Worm (Caenorhabditis elegans): Measurements from ENCODE around the gene aman-2.

Gene aman-2

DNA sequence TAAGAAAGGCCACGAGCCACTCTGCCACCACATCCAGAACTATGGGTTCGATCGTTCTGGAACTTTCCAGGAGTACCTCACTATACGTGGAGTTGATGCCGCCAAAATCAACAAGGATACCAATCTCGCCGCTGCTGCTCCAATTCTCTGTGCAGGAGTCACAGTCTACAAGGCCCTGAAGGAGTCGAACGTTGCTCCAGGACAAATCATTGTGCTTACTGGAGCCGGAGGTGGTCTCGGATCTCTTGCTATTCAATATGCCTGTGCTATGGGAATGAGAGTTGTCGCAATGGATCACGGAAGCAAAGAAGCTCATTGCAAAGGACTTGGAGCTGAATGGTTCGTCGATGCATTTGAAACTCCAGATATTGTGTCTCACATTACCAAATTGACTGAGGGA, 44.4 kb downstream of the aman-2 start:
- TF ChIP-seq lin-39 (tag; optimal IDR thresholded peaks at IDR 0.05): no peak
- TF ChIP-seq ztf-4 (tag; optimal IDR thresholded peaks at IDR 0.05): no peak
- no peak for TF ChIP-seq nhr-237 (tag; optimal IDR thresholded peaks at IDR 0.05)
- no peak for TF ChIP-seq zag-1 (tag; optimal IDR thresholded peaks at IDR 0.05)
- TF ChIP-seq mml-1 (tag; optimal IDR thresholded peaks at IDR 0.05): no peak
- no peak for TF ChIP-seq ceh-28 (tag; optimal IDR thresholded peaks at IDR 0.05)
- TF ChIP-seq nhr-67 (tag; optimal IDR thresholded peaks at IDR 0.05): no peak
- TF ChIP-seq lsy-12 (tag; optimal IDR thresholded peaks at IDR 0.05): no peak
- no peak for TF ChIP-seq unc-62 (GFP tag; optimal IDR thresholded peaks at IDR 0.05)
- no peak for TF ChIP-seq unc-39 (tag; optimal IDR thresholded peaks at IDR 0.05)
- TF ChIP-seq tbx-2 (tag; optimal IDR thresholded peaks at IDR 0.05): no peak
- no peak for TF ChIP-seq aly-2 (tag; optimal IDR thresholded peaks at IDR 0.05)
- peak; percentile 16 for TF ChIP-seq nhr-43 (tag; optimal IDR thresholded peaks at IDR 0.05; ENCODE audit: poor library complexity, severe bottlenecking)
- TF ChIP-seq snpc-4 (tag; optimal IDR thresholded peaks at IDR 0.05): no peak
- TF ChIP-seq elt-3 (tag; optimal IDR thresholded peaks at IDR 0.05): no peak
- TF ChIP-seq ama-1 (optimal IDR thresholded peaks at IDR 0.05): peak; percentile 97

DNA sequence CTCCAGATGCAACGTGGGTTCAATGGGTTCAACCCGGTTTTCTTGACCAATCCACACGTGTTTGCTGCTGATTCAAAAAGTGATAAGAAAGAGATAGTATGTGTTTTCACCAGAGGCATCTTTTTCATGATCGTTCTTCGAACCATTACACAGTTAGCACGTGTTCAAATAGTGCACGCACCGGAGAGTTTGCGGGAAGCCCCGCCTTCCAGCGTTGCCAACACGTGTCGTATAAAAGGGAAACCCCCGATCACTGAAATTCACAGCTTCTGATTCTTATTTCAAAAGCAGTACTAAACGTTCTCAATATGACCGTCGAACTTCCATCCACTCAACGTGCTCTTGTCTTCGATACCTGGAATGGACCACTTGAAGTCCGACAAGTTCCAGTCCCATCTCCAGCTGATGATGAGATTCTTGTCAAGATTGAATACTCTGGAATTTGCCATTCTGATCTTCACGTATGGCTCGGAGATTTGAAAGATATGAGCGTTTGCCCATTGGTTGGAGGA, 45.0 kb downstream of the aman-2 start, which contains the start of gene adh-1:
TSS of gene adh-1 (plus strand) at position 261 of the 512 bp plus-strand sequence.
- TF ChIP-seq ceh-28 (tag; optimal IDR thresholded peaks at IDR 0.05) (peak; percentile 44), elt-3 (tag; optimal IDR thresholded peaks at IDR 0.05) (peak in 1 of 3 experiments; percentile 25), aly-2 (tag; optimal IDR thresholded peaks at IDR 0.05) (no peak), egl-5 (tag; optimal IDR thresholded peaks at IDR 0.05) (no peak), jun-1 (tag; optimal IDR thresholded peaks at IDR 0.05) (peak; percentile 96), pha-4 (tag; optimal IDR thresholded peaks at IDR 0.05) (peak; percentile 70), fkh-2 (tag; optimal IDR thresholded peaks at IDR 0.05) (no peak), unc-62 (GFP tag; optimal IDR thresholded peaks at IDR 0.05) (no peak), ZK546.5 (tag; optimal IDR thresholded peaks at IDR 0.05) (no peak), nhr-23 (tag; optimal IDR thresholded peaks at IDR 0.05) (peak; percentile 76), ztf-11 (tag; optimal IDR thresholded peaks at IDR 0.05) (no peak), elt-2 (tag; optimal IDR thresholded peaks at IDR 0.05) (peak; percentile 47), sea-2 (GFP tag; optimal IDR thresholded peaks at IDR 0.05) (no peak), nhr-76 (tag; optimal IDR thresholded peaks at IDR 0.05) (peak; percentile 22), tbx-2 (tag; optimal IDR thresholded peaks at IDR 0.05) (peak; percentile 33), nhr-25 (tag; optimal IDR thresholded peaks at IDR 0.05) (peak; percentile 10), pqm-1 (tag; optimal IDR thresholded peaks at IDR 0.05) (peak; percentile 98), hmg-11 (tag; optimal IDR thresholded peaks at IDR 0.05) (no peak), mml-1 (tag; optimal IDR thresholded peaks at IDR 0.05) (peak; percentile 26), daf-12 (tag; optimal IDR thresholded peaks at IDR 0.05) (no peak), nhr-67 (tag; optimal IDR thresholded peaks at IDR 0.05) (no peak), nhr-11 (tag; optimal IDR thresholded peaks at IDR 0.05) (no peak), nhr-77 (tag; optimal IDR thresholded peaks at IDR 0.05) (no peak), ceh-9 (tag; optimal IDR thresholded peaks at IDR 0.05) (no peak), skn-1 (tag; optimal IDR thresholded peaks at IDR 0.05) (no peak), fkh-10 (GFP tag; optimal IDR thresholded peaks at IDR 0.05) (no peak), nhr-12 (tag; optimal IDR thresholded peaks at IDR 0.05) (no peak), ama-1 (optimal IDR thresholded peaks at IDR 0.05) (peak; percentile 96), ceh-82 (tag; optimal IDR thresholded peaks at IDR 0.05) (no peak), mdl-1 (tag; optimal IDR thresholded peaks at IDR 0.05) (peak; percentile 94), ztf-4 (tag; optimal IDR thresholded peaks at IDR 0.05) (peak; percentile 20), snpc-4 (tag; optimal IDR thresholded peaks at IDR 0.05) (no peak), elt-1 (tag; optimal IDR thresholded peaks at IDR 0.05) (no peak), zag-1 (tag; optimal IDR thresholded peaks at IDR 0.05) (no peak), nfya-1 (tag; optimal IDR thresholded peaks at IDR 0.05; ENCODE audit: insufficient read depth) (peak; percentile 59), lin-39 (tag; optimal IDR thresholded peaks at IDR 0.05) (no peak), nhr-237 (tag; optimal IDR thresholded peaks at IDR 0.05) (no peak), ceh-16 (tag; optimal IDR thresholded peaks at IDR 0.05) (no peak), nhr-28 (tag; optimal IDR thresholded peaks at IDR 0.05) (no peak), unc-39 (tag; optimal IDR thresholded peaks at IDR 0.05) (no peak), R02D3.7 (tag; optimal IDR thresholded peaks at IDR 0.05) (no peak), lin-15B (tag; optimal IDR thresholded peaks at IDR 0.05) (no peak), egl-27 (tag; optimal IDR thresholded peaks at IDR 0.05) (no peak), lsy-12 (tag; optimal IDR thresholded peaks at IDR 0.05) (no peak), eor-1 (tag; optimal IDR thresholded peaks at IDR 0.05) (no peak), nhr-43 (tag; optimal IDR thresholded peaks at IDR 0.05; ENCODE audit: poor library complexity, severe bottlenecking) (peak; percentile 95), fos-1 (tag; optimal IDR thresholded peaks at IDR 0.05) (no peak)
